Worm (Caenorhabditis elegans): ENCODE results near the gene ZK616.1.

The ZK616.1 gene

ce11 chrIV:5364135-5364609 lies 36.5 kb upstream of the ZK616.1 start, which contains the start of the genes hda-6 and F41H10.4 (continued):
- peak; percentile 97 for TF ChIP-seq rnt-1 (tag; optimal IDR thresholded peaks at IDR 0.05)
- TF ChIP-seq C34B4.2 (tag; optimal IDR thresholded peaks at IDR 0.05) = no peak
- TF ChIP-seq nhr-76 (tag; optimal IDR thresholded peaks at IDR 0.05) = no peak
- peak; percentile 66 for TF ChIP-seq lin-15B (tag; optimal IDR thresholded peaks at IDR 0.05)
- TF ChIP-seq sptf-1 (tag; optimal IDR thresholded peaks at IDR 0.05) = no peak
- peak; percentile 34 for TF ChIP-seq ztf-4 (tag; optimal IDR thresholded peaks at IDR 0.05)
- TF ChIP-seq C04F5.9 (tag; optimal IDR thresholded peaks at IDR 0.05) = peak; percentile 40
- TF ChIP-seq Y116A8C.19 (tag; optimal IDR thresholded peaks at IDR 0.05; ENCODE audit: borderline replicate concordance) = peak; percentile 27
- peak; percentile 2 for TF ChIP-seq hpl-2 (GFP tag; optimal IDR thresholded peaks at IDR 0.05)
- peak; percentile 85 for TF ChIP-seq fkh-4 (tag; optimal IDR thresholded peaks at IDR 0.05; ENCODE audit: borderline replicate concordance)
- peak in 1 of 2 experiments; percentile 72 for TF ChIP-seq mdl-1 (tag; optimal IDR thresholded peaks at IDR 0.05)
- TF ChIP-seq lin-35 (GFP tag; optimal IDR thresholded peaks at IDR 0.05) = peak; percentile 80 to 88
- TF ChIP-seq vab-15 (tag; optimal IDR thresholded peaks at IDR 0.05) = no peak
- TF ChIP-seq zip-4 (GFP tag; optimal IDR thresholded peaks at IDR 0.05) = peak; percentile 53
- peak; percentile 31 for TF ChIP-seq lin-39 (tag; optimal IDR thresholded peaks at IDR 0.05)
- TF ChIP-seq nhr-47 (tag; optimal IDR thresholded peaks at IDR 0.05) = peak; percentile 86
- TF ChIP-seq lin-13 (GFP tag; optimal IDR thresholded peaks at IDR 0.05) = peak; percentile 43
- no peak for TF ChIP-seq ceh-8 (GFP tag; optimal IDR thresholded peaks at IDR 0.05)
- peak; percentile 90 for TF ChIP-seq nhr-71 (tag; optimal IDR thresholded peaks at IDR 0.05)
- peak in 1 of 2 experiments; percentile 89 for TF ChIP-seq ztf-11 (tag; optimal IDR thresholded peaks at IDR 0.05)
- TF ChIP-seq nhr-77 (tag; optimal IDR thresholded peaks at IDR 0.05) = peak; percentile 39
- TF ChIP-seq ces-1 (GFP tag; optimal IDR thresholded peaks at IDR 0.05) = no peak
- TF ChIP-seq unc-130 (tag; optimal IDR thresholded peaks at IDR 0.05) = peak; percentile 92
- no peak for TF ChIP-seq unc-30 (tag; optimal IDR thresholded peaks at IDR 0.05)
- peak; percentile 65 to 83 for TF ChIP-seq efl-1 (optimal IDR thresholded peaks at IDR 0.05)
- TF ChIP-seq efl-1 (GFP tag; optimal IDR thresholded peaks at IDR 0.05 in 1 of 2) = peak; percentile 82 to 98
- peak; percentile 65 for TF ChIP-seq pax-3 (tag; optimal IDR thresholded peaks at IDR 0.05)
- TF ChIP-seq snpc-4 (tag; optimal IDR thresholded peaks at IDR 0.05) = peak; percentile 76
- peak; percentile 76 for TF ChIP-seq egl-13 (tag; optimal IDR thresholded peaks at IDR 0.05)
- TF ChIP-seq nhr-90 (tag; optimal IDR thresholded peaks at IDR 0.05; ENCODE audit: poor library complexity) = peak; percentile 83
- peak; percentile 67 to 82 (median 81) for TF ChIP-seq dpl-1 (GFP tag; optimal IDR thresholded peaks at IDR 0.05)

- TF ChIP-seq blmp-1 (tag; optimal IDR thresholded peaks at IDR 0.05) = no peak
- TF ChIP-seq ztf-11 (tag; optimal IDR thresholded peaks at IDR 0.05) = no peak
- TF ChIP-seq hlh-4 (tag; optimal IDR thresholded peaks at IDR 0.05) = no peak
- no peak for TF ChIP-seq Y116A8C.19 (tag; optimal IDR thresholded peaks at IDR 0.05; ENCODE audit: borderline replicate concordance)
- TF ChIP-seq lsy-2 (tag; optimal IDR thresholded peaks at IDR 0.05) = no peak
- no peak for TF ChIP-seq ceh-82 (tag; optimal IDR thresholded peaks at IDR 0.05)
- no peak for TF ChIP-seq unc-62 (GFP tag; optimal IDR thresholded peaks at IDR 0.05)
- TF ChIP-seq xbp-1 (tag; optimal IDR thresholded peaks at IDR 0.05) = no peak
- TF ChIP-seq lin-14 (GFP tag; optimal IDR thresholded peaks at IDR 0.05) = no peak
- no peak for TF ChIP-seq fos-1 (tag; optimal IDR thresholded peaks at IDR 0.05)
- TF ChIP-seq egl-27 (tag; optimal IDR thresholded peaks at IDR 0.05) = no peak
- no peak for TF ChIP-seq egl-13 (tag; optimal IDR thresholded peaks at IDR 0.05)
- TF ChIP-seq rnt-1 (tag; optimal IDR thresholded peaks at IDR 0.05) = no peak
- no peak for TF ChIP-seq vab-15 (tag; optimal IDR thresholded peaks at IDR 0.05)
- no peak for TF ChIP-seq mep-1 (tag; optimal IDR thresholded peaks at IDR 0.05)
- no peak for TF ChIP-seq grh-1 (GFP tag; IDR thresholded peaks at IDR 0.05)
These were observed 34.1 kb upstream of the ZK616.1 start, which contains the start of gene sand-1 for ce11 chrIV:5366567-5366966. Gene sand-1, plus strand, starts transcription at chrIV:5366867.

Data from whole organism, L1 larva.